Fruit fly (Drosophila melanogaster): ENCODE results near the gene Nepl14.

The Nepl14 gene

DNA sequence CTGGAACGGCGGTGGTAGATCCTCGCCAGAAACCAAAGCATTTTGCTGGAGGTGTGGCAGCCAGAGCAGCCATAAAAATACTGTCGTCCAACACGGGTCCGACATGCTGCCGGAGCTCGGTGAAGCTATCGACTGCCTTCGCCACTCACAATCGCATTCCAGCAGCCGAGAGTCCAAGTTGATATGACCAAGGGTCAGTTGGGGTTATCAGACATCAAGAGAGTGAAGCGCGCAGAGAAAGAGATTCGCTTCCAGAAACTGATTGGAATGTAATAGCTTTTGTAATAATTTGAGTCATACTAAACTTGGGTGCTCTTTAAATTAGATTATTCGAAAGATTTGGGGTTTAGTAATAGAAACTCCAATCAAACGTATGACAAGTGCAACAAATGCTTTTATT, at the start of gene Nepl14:
Gene Nepl14 (minus strand): TSS at position 125 of the 400 bp plus-strand sequence.
- no peak for TF ChIP-seq usp (GFP tag; optimal IDR thresholded peaks at IDR 0.05)
- no peak for TF ChIP-seq EcR (GFP tag; optimal IDR thresholded peaks at IDR 0.05)
- TF ChIP-seq psq (optimal IDR thresholded peaks at IDR 0.05), result no peak
- no peak for TF ChIP-seq pan (optimal IDR thresholded peaks at IDR 0.05)
- TF ChIP-seq Dll (optimal IDR thresholded peaks at IDR 0.05), result no peak
- no peak for TF ChIP-seq CG8478 (optimal IDR thresholded peaks at IDR 0.05)

dm6 chr3R:22810277-22810676, 46.8 kb upstream of the Nepl14 start:
- TF ChIP-seq psq (optimal IDR thresholded peaks at IDR 0.05), result no peak
- no peak for TF ChIP-seq Dll (optimal IDR thresholded peaks at IDR 0.05)
- TF ChIP-seq usp (GFP tag; optimal IDR thresholded peaks at IDR 0.05), result no peak
- no peak for TF ChIP-seq pan (optimal IDR thresholded peaks at IDR 0.05)
- TF ChIP-seq CG8478 (optimal IDR thresholded peaks at IDR 0.05), result no peak
- no peak for TF ChIP-seq EcR (GFP tag; optimal IDR thresholded peaks at IDR 0.05)

dm6 chr3R:22807132-22807531, 43.6 kb upstream of the Nepl14 start:
- TF ChIP-seq pan (optimal IDR thresholded peaks at IDR 0.05) (no peak), Dll (optimal IDR thresholded peaks at IDR 0.05) (no peak), EcR (GFP tag; optimal IDR thresholded peaks at IDR 0.05) (no peak), CG8478 (optimal IDR thresholded peaks at IDR 0.05) (no peak), psq (optimal IDR thresholded peaks at IDR 0.05) (no peak), usp (GFP tag; optimal IDR thresholded peaks at IDR 0.05) (no peak)

DNA sequence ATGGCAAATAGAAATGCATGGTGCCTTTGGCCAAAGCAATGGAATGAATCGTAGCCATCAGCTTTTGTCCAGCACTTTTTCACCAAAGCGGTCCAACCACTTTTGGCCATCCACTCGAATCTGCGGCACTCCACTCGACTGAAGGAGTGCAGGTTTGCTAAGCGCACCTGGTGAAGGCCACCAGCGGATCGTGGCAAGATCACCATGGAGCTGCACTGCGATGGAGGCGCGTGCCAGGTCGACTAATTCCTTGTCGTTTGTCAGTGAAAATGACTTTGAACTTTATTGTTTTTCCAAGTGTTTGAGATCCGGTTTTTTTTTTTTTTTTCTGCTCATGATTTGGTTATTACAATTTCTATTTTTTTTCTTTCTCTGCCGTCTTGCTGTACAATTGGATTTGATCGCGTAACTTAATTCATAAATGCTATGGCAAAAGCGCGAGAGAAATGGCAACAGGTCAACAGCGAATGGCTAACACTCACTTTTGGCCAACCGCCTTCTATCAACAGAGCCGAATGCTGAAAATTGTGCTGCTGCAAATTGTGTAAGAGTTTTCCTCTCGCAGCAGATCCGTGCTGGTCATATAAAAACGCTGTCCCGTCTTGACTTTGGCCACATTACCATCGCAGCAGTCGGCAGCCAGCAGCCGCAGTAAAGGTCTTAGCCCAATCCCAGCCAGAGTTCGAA, 40.3 kb upstream of the Nepl14 start, which contains the start of gene CG7031:
Gene CG7031 (plus strand): TSS at position 637 of the 687 bp plus-strand sequence.
- TF ChIP-seq Dll (optimal IDR thresholded peaks at IDR 0.05) (no peak), usp (GFP tag; optimal IDR thresholded peaks at IDR 0.05) (no peak), CG8478 (optimal IDR thresholded peaks at IDR 0.05) (no peak), psq (optimal IDR thresholded peaks at IDR 0.05) (no peak), pan (optimal IDR thresholded peaks at IDR 0.05) (no peak)

- TF ChIP-seq psq (optimal IDR thresholded peaks at IDR 0.05) (no peak), usp (GFP tag; optimal IDR thresholded peaks at IDR 0.05) (no peak), Dll (optimal IDR thresholded peaks at IDR 0.05) (no peak), pan (optimal IDR thresholded peaks at IDR 0.05) (no peak), EcR (GFP tag; optimal IDR thresholded peaks at IDR 0.05) (no peak), CG8478 (optimal IDR thresholded peaks at IDR 0.05) (no peak)
Observed at dm6 chr3R:22793953-22794352, 30.4 kb upstream of the Nepl14 start.

DNA sequence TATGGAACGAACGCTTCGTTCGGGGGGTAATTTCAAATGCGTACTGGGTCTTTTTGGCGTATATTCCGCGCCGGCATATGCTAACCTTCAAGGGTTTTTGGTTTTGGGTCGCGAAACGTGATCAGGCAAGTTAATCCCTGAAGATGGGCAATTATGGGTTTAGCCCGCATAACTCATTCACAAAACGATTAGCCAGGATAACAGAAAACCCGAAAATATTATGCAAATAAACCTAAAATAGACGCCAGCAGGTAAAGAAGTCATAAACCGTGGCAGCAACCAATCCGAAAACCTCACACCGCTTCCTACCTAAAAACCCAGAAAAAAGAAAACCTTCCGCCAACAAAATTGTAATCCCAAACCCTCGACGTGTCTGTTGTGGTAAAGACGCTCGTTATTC, 25.6 kb upstream of the Nepl14 start:
- TF ChIP-seq CG8478 (optimal IDR thresholded peaks at IDR 0.05), result no peak

DNA sequence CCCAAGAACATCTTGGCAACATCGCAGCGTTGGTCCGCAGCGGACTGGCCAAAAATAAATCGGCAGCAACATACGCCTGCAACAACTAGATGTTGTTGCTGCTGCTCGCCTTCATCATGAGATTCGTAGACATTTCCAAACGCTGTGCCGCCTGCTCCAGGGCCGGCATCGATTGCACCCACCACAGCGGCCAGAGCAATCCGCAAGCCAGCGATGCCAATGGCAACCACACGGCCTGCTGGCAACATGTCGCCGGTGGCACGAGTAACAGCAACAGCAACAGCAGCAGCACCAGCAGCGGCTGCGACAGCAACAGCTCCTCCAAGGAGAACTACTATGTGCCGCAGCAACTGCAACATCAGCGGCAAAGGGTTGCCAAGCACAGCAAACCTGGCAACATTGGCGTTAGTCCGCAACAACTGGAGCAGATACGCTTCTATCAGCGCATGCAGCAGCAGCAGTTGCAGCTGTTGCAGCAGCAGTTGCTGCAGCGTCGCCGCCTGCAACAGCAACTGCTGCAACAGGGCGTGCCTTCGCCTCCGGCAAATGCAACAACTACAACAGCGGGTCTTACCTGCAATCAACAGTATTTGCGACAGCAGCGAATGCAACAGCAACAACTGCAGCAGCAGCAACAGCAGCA, 21.3 kb upstream of the Nepl14 start:
- TF ChIP-seq pan (optimal IDR thresholded peaks at IDR 0.05) (no peak), Dll (optimal IDR thresholded peaks at IDR 0.05) (no peak), usp (GFP tag; optimal IDR thresholded peaks at IDR 0.05) (no peak), CG8478 (optimal IDR thresholded peaks at IDR 0.05) (no peak), EcR (GFP tag; optimal IDR thresholded peaks at IDR 0.05) (no peak), psq (optimal IDR thresholded peaks at IDR 0.05) (no peak)

- TF ChIP-seq usp (GFP tag; optimal IDR thresholded peaks at IDR 0.05), result no peak
- no peak for TF ChIP-seq Dll (optimal IDR thresholded peaks at IDR 0.05)
- no peak for TF ChIP-seq psq (optimal IDR thresholded peaks at IDR 0.05)
- no peak for TF ChIP-seq pan (optimal IDR thresholded peaks at IDR 0.05)
- no peak for TF ChIP-seq CG8478 (optimal IDR thresholded peaks at IDR 0.05)
- TF ChIP-seq EcR (GFP tag; optimal IDR thresholded peaks at IDR 0.05), result no peak
Observed at dm6 chr3R:22781412-22781811, 17.9 kb upstream of the Nepl14 start.

DNA sequence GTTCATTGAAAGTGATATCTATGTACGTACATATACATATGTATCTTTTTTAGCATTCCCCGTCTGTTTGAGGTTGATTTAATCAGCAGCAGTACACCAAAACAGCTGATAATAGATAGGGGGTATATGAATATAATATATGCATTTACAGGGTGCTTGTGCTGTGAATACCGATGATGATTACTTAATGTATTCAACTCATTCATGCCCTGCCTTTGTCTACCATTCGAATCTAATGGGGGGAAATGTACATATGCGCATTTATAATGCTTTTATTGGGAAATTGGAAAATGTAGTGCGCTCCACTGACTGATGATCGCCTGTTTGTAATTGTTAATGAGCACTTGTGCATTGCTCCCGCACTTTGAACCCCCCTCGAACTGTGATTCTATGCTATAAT, 16.6 kb upstream of the Nepl14 start:
- TF ChIP-seq psq (optimal IDR thresholded peaks at IDR 0.05) (no peak), Dll (optimal IDR thresholded peaks at IDR 0.05) (no peak), EcR (GFP tag; optimal IDR thresholded peaks at IDR 0.05) (no peak), CG8478 (optimal IDR thresholded peaks at IDR 0.05) (no peak), usp (GFP tag; optimal IDR thresholded peaks at IDR 0.05) (no peak), pan (optimal IDR thresholded peaks at IDR 0.05) (no peak)

dm6 chr3R:22776457-22776856, 12.9 kb upstream of the Nepl14 start:
- TF ChIP-seq usp (GFP tag; optimal IDR thresholded peaks at IDR 0.05), result no peak
- no peak for TF ChIP-seq psq (optimal IDR thresholded peaks at IDR 0.05)
- TF ChIP-seq EcR (GFP tag; optimal IDR thresholded peaks at IDR 0.05), result no peak
- TF ChIP-seq Dll (optimal IDR thresholded peaks at IDR 0.05), result no peak
- TF ChIP-seq pan (optimal IDR thresholded peaks at IDR 0.05), result no peak
- TF ChIP-seq CG8478 (optimal IDR thresholded peaks at IDR 0.05), result no peak

- TF ChIP-seq usp (GFP tag; optimal IDR thresholded peaks at IDR 0.05) (no peak), pan (optimal IDR thresholded peaks at IDR 0.05) (no peak), psq (optimal IDR thresholded peaks at IDR 0.05) (no peak), CG8478 (optimal IDR thresholded peaks at IDR 0.05) (no peak), EcR (GFP tag; optimal IDR thresholded peaks at IDR 0.05) (no peak)
Observed at dm6 chr3R:22771670-22772069, 8.2 kb upstream of the Nepl14 start, which contains the start of gene CG43095. Gene CG43095, minus strand, starts transcription at chr3R:22771770.

DNA sequence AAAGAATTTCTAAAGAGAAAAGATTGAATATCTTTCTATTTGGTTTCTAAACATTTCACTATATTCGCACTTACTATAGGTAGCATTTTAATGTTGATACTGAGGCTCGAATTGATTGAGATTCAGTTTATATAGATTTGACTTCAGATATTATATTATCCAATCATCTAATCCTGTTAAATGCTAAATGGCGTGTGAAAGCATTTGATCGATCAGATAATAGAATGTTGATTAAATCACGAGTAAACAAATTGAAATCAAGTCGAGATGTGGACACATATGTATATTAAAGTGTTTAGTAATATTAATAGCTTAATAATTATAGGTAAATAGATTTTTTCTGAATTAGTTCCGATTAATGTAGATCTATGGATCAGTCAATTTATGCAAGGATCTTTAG, 7.4 kb upstream of the Nepl14 start, which contains the start of gene CG43094:
Gene CG43094 (minus strand): TSS at position 101 of the 400 bp plus-strand sequence.
- TF ChIP-seq usp (GFP tag; optimal IDR thresholded peaks at IDR 0.05) (no peak), EcR (GFP tag; optimal IDR thresholded peaks at IDR 0.05) (no peak), pan (optimal IDR thresholded peaks at IDR 0.05) (no peak), psq (optimal IDR thresholded peaks at IDR 0.05) (no peak), Dll (optimal IDR thresholded peaks at IDR 0.05) (no peak), CG8478 (optimal IDR thresholded peaks at IDR 0.05) (no peak)
